Fruit fly (Drosophila melanogaster): ENCODE measurements around the gene CG9632.

The CG9632 gene

dm6 chr3R:15827559-15827958, 32.4 kb upstream of the CG9632 start (continued):
- TF ChIP-seq Camta (GFP tag; optimal IDR thresholded peaks at IDR 0.05) (peak; percentile 16), CG6689 (GFP tag; IDR thresholded peaks at IDR 0.05) (peak; percentile 24; the same call in 1 of the 2 replicates), nom (GFP tag; optimal IDR thresholded peaks at IDR 0.05) (peak; percentile 59), tin (GFP tag; optimal IDR thresholded peaks at IDR 0.05) (no peak), CG34224 (GFP tag; IDR thresholded peaks at IDR 0.05; ENCODE audit: partially characterized antibody) (no peak), Poxn (GFP tag; IDR thresholded peaks at IDR 0.05) (no peak), tgo (GFP tag; IDR thresholded peaks at IDR 0.05) (peak; percentile 35; the same call in 2 of the 3 replicates), dpn (GFP tag; optimal IDR thresholded peaks at IDR 0.05) (peak in 1 of 2 experiments; percentile 32), kah (GFP tag; optimal IDR thresholded peaks at IDR 0.05) (no peak), gem (tag; optimal IDR thresholded peaks at IDR 0.05) (no peak), BEAF-32 (GFP tag; optimal IDR thresholded peaks at IDR 0.05) (no peak), prd (optimal IDR thresholded peaks at IDR 0.05) (no peak), prd (GFP tag; IDR thresholded peaks at IDR 0.05) (peak; percentile 30; the same call in 1 of the 3 replicates), CG1233 (GFP tag; optimal IDR thresholded peaks at IDR 0.05) (no peak), CG6654 (GFP tag; optimal IDR thresholded peaks at IDR 0.05) (no peak), CG14441 (GFP tag; IDR thresholded peaks at IDR 0.05) (no peak), CG13123 (GFP tag; optimal IDR thresholded peaks at IDR 0.05) (no peak), CG13296 (GFP tag; optimal IDR thresholded peaks at IDR 0.05) (no peak), bab2 (GFP tag; optimal IDR thresholded peaks at IDR 0.05) (peak; percentile 19), sob (GFP tag; IDR thresholded peaks at IDR 0.05) (no peak), Eip74EF (GFP tag; optimal IDR thresholded peaks at IDR 0.05) (peak in 1 of 2 experiments; percentile 3), Ada2b (GFP tag; IDR thresholded peaks at IDR 0.05) (0 out of 2 replicates have a peak, but pooled peaks have one; percentile 5), Sox100B (GFP tag; optimal IDR thresholded peaks at IDR 0.05) (no peak), HLH4C (GFP tag; IDR thresholded peaks at IDR 0.05; ENCODE audit: partially characterized antibody) (no peak), trem (tag; optimal IDR thresholded peaks at IDR 0.05) (no peak), Sry-β (GFP tag; optimal IDR thresholded peaks at IDR 0.05) (no peak), sens (GFP tag) (peak; percentile 29), Ptx1 (GFP tag; IDR thresholded peaks at IDR 0.05) (peak; percentile 36; the same call in 1 of the 2 replicates), zfh1 (GFP tag; IDR thresholded peaks at IDR 0.05) (peak; percentile 46; the same call in 1 of the 3 replicates), CG10321 (GFP tag; IDR thresholded peaks at IDR 0.05) (no peak), scrt (GFP tag; optimal IDR thresholded peaks at IDR 0.05) (no peak), pan (optimal IDR thresholded peaks at IDR 0.05) (no peak), pan (GFP tag; optimal IDR thresholded peaks at IDR 0.05 in 1 of 2, IDR thresholded peaks at IDR 0.05 in 1 of 2) (peak in 1 of 2 experiments; percentile 28), grau (tag; optimal IDR thresholded peaks at IDR 0.05) (peak; percentile 31), CoRest (tag; optimal IDR thresholded peaks at IDR 0.05) (peak; percentile 21), Spps (tag; optimal IDR thresholded peaks at IDR 0.05) (no peak), CG4820 (GFP tag; optimal IDR thresholded peaks at IDR 0.05) (no peak), CG9817 (tag; optimal IDR thresholded peaks at IDR 0.05) (peak; percentile 13), Hr78 (GFP tag; optimal IDR thresholded peaks at IDR 0.05) (peak in 1 of 2 experiments; percentile 22), Gug (GFP tag; IDR thresholded peaks at IDR 0.05) (0 out of 4 replicates have a peak, but pooled peaks have one; percentile 2), Ets65A (GFP tag) (peak; percentile 15), stc (GFP tag; IDR thresholded peaks at IDR 0.05) (peak; percentile 35; the same call in 1 of the 2 replicates), bcd (GFP tag; optimal IDR thresholded peaks at IDR 0.05) (no peak), CG4730 (GFP tag; IDR thresholded peaks at IDR 0.05) (no peak), CG15479 (GFP tag; optimal IDR thresholded peaks at IDR 0.05) (no peak), CG15269 (tag; optimal IDR thresholded peaks at IDR 0.05) (peak; percentile 38), crol (GFP tag; IDR thresholded peaks at IDR 0.05) (no peak), lab (GFP tag; optimal IDR thresholded peaks at IDR 0.05) (peak; percentile 18), Sin3A (optimal IDR thresholded peaks at IDR 0.05) (no peak), fru (optimal IDR thresholded peaks at IDR 0.05) (no peak), CG7357 (GFP tag; IDR thresholded peaks at IDR 0.05) (peak; percentile 18; the same call in 1 of the 3 replicates)

Data from whole organism, embryonic.